Worm (Caenorhabditis elegans) whole organism, mixed stage, embryonic: ENCODE data around the gene W03A5.6.

Experiments used
- M03D4.4 ChIP-seq: sonication (generic microtip); optimal IDR thresholded peaks from 2 replicates; lab custom pipeline; 2017; ENCODE audit warnings: mild to moderate bottlenecking, missing genetic modification characterization, missing compliant biosample characterization
- bed-3 ChIP-seq: fragments of 200-800 bp; sonication (Bioruptor generic); optimal IDR thresholded peaks from 3 replicates; lab custom pipeline; 2018; ENCODE audit warnings: mild to moderate bottlenecking, missing genetic modification characterization, moderate library complexity, missing compliant biosample characterization
- blmp-1 ChIP-seq: fragments of 150-350 bp; optimal IDR thresholded peaks from 2 replicates; lab custom pipeline; 2014; ENCODE audit warnings: missing biosample characterization, missing genetic modification characterization
- ceh-83 ChIP-seq: fragments of 200-800 bp; sonication (Bioruptor generic); optimal IDR thresholded peaks from 2 replicates; lab custom pipeline; 2018; ENCODE audit warnings: mild to moderate bottlenecking, missing genetic modification characterization, missing compliant biosample characterization
- ces-1 ChIP-seq: fragments of 150-350 bp; optimal IDR thresholded peaks from 2 replicates; lab custom pipeline; 2014; ENCODE audit warnings: missing biosample characterization, missing genetic modification reagents, missing genetic modification characterization
- cnd-1 ChIP-seq: fragments of 200-800 bp; sonication (Bioruptor generic); optimal IDR thresholded peaks from 2 replicates; lab custom pipeline; 2018; ENCODE audit warnings: mild to moderate bottlenecking, missing genetic modification characterization, missing compliant biosample characterization
- drap-1 ChIP-seq: fragments of 200-800 bp; sonication (Bioruptor generic); optimal IDR thresholded peaks from 3 replicates; lab custom pipeline; 2018; ENCODE audit warnings: mild to moderate bottlenecking, missing genetic modification characterization, missing compliant biosample characterization
- elt-1 ChIP-seq: sonication (generic microtip); optimal IDR thresholded peaks from 2 replicates; lab custom pipeline; 2017; ENCODE audit warnings: missing genetic modification characterization, mild to moderate bottlenecking, missing compliant biosample characterization, antibody characterized with exemption, moderate library complexity, borderline replicate concordance; ENCODE audit not compliant: insufficient read depth
- elt-3 ChIP-seq: fragments of 150-350 bp; optimal IDR thresholded peaks from 2 replicates; lab custom pipeline; 2014; ENCODE audit warnings: missing biosample characterization, missing genetic modification characterization
- ham-2 ChIP-seq: fragments of 200-800 bp; sonication (Bioruptor generic); optimal IDR thresholded peaks from 2 replicates; lab custom pipeline; 2018; ENCODE audit warnings: mild to moderate bottlenecking, missing genetic modification characterization, missing compliant biosample characterization
- hlh-1 ChIP-seq: fragments of 150-350 bp; optimal IDR thresholded peaks from 2 replicates; lab custom pipeline; 2014; ENCODE audit warnings: missing biosample characterization, missing genetic modification reagents, missing genetic modification characterization
- lin-13 ChIP-seq: fragments of 150-350 bp; optimal IDR thresholded peaks from 2 replicates; lab custom pipeline; 2014; ENCODE audit warnings: missing biosample characterization, missing genetic modification characterization
- lin-32 ChIP-seq: fragments of 200-800 bp; sonication (Bioruptor generic); optimal IDR thresholded peaks from 2 replicates; lab custom pipeline; 2018; ENCODE audit warnings: mild to moderate bottlenecking, missing genetic modification characterization, missing compliant biosample characterization
- lsy-2 ChIP-seq: fragments of 150-350 bp; optimal IDR thresholded peaks from 2 replicates; lab custom pipeline; 2014; ENCODE audit warnings: missing biosample characterization, missing genetic modification characterization
- mep-1 ChIP-seq: fragments of 150-350 bp; optimal IDR thresholded peaks from 2 replicates; lab custom pipeline; 2017; ENCODE audit warnings: missing biosample characterization, missing genetic modification reagents, missing genetic modification characterization, inconsistent platforms
- mls-2 ChIP-seq: sonication (generic microtip); optimal IDR thresholded peaks from 2 replicates; lab custom pipeline; 2016; ENCODE audit warnings: mild to moderate bottlenecking, missing genetic modification characterization, moderate library complexity, missing compliant biosample characterization
- nhr-2 ChIP-seq: fragments of 150-350 bp; optimal IDR thresholded peaks from 2 replicates; lab custom pipeline; 2014; ENCODE audit warnings: missing biosample characterization, missing genetic modification characterization
- nhr-237 ChIP-seq: fragments of 150-350 bp; optimal IDR thresholded peaks from 2 replicates; lab custom pipeline; 2014; ENCODE audit warnings: missing biosample characterization, missing genetic modification characterization
- nhr-28 ChIP-seq: fragments of 150-350 bp; optimal IDR thresholded peaks from 2 replicates; lab custom pipeline; 2014; ENCODE audit warnings: missing biosample characterization, missing genetic modification characterization
- pha-4 ChIP-seq: fragments of 150-350 bp; optimal IDR thresholded peaks from 2 replicates; lab custom pipeline; 2018; ENCODE audit warnings: missing biosample characterization, missing genetic modification reagents, missing genetic modification characterization
- snpc-4 ChIP-seq: fragments of 150-350 bp; optimal IDR thresholded peaks from 2 replicates; lab custom pipeline; 2014; ENCODE audit warnings: missing biosample characterization, missing genetic modification characterization
- sptf-1 ChIP-seq: sonication (generic microtip); optimal IDR thresholded peaks from 2 replicates; lab custom pipeline; 2017; ENCODE audit warnings: mild to moderate bottlenecking, missing genetic modification characterization, moderate library complexity, missing compliant biosample characterization
- unc-120 ChIP-seq: sonication (generic microtip); optimal IDR thresholded peaks from 2 replicates; lab custom pipeline; 2017; ENCODE audit warnings: missing genetic modification characterization, missing compliant biosample characterization; ENCODE audit not compliant: poor library complexity, severe bottlenecking
- unc-39 ChIP-seq: fragments of 150-350 bp; optimal IDR thresholded peaks from 2 replicates; lab custom pipeline; 2014; ENCODE audit warnings: missing biosample characterization, missing genetic modification characterization
- unc-62 ChIP-seq: fragments of 150-350 bp; optimal IDR thresholded peaks from 2 replicates; lab custom pipeline; 2014; ENCODE audit warnings: missing biosample characterization, missing genetic modification reagents, missing genetic modification characterization
- zip-8 ChIP-seq: fragments of 150-350 bp; optimal IDR thresholded peaks from 2 replicates; lab custom pipeline; 2014; ENCODE audit warnings: missing biosample characterization, missing genetic modification characterization
- ztf-11 ChIP-seq: fragments of 150-350 bp; optimal IDR thresholded peaks from 2 replicates; lab custom pipeline; 2014; ENCODE audit warnings: missing biosample characterization, missing genetic modification characterization

W03A5.6 gene

DNA sequence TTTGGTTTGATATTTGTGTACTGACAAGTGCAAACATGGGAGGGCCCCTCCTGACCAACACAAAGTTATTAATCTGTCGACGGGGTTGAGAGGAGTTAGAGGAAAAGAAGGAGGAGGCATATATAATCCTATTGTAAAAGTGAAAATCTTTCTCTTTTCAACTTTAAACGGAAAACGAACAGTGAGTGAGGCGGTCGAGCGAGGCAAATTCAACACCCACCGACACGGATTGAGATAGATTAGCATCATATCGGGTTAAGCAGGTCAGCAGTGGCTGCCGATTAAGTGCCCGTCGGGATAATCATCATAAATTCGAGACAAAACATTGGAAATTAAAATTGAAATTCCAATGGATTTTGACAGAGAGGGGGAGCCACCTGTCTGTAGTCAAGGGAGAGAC, 4.1 kb downstream of the W03A5.6 start:
- TF ChIP-seq drap-1 (GFP tag; lab: Kevin White, UChicago): no peak
- peak; percentile 59 for TF ChIP-seq ham-2 (GFP tag; lab: Kevin White, UChicago)
- TF ChIP-seq nhr-28 (tag; lab: Kevin White, UChicago): no peak

- TF ChIP-seq zip-8 (tag; lab: Kevin White, UChicago) (peak; percentile 39), nhr-28 (tag; lab: Kevin White, UChicago) (no peak)
Observed at ce11 chrIII:5427096-5427495, 13.3 kb downstream of the W03A5.6 start.

ce11 chrIII:5424363-5424762, 16.1 kb downstream of the W03A5.6 start:
- TF ChIP-seq hlh-1 (tag; lab: Kevin White, UChicago): no peak
- TF ChIP-seq nhr-2: peak; percentile 58

DNA sequence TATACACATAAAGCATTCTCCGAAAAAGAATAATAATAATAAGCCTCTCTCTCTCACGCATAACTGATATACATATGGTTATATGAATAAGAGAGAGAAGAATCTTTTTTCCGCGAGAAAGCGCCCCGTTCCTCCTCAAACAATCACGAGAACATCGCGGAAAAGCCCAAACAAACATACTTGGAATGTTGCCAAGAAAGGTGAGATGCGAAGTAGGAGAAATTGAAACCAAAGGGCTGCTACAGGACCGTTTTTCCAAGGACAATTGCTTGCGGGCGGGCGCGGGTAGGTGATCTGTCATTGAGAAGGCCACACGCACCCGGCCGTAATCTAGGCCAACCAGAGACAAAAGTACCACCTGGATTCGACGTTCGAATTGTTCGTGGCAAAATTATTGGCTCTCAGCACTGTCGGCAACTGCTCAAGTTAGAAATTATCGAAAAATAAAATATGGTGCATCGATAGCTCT, 16.7 kb downstream of the W03A5.6 start, which contains the start of gene dnj-24:
dnj-24 (minus strand) TSS at position 419 of the 469 bp plus-strand sequence.
- TF ChIP-seq sptf-1 (tag; lab: Kevin White, UChicago) (no peak), ces-1 (no peak), mls-2 (tag; lab: Kevin White, UChicago) (no peak), nhr-237 (no peak), ham-2 (GFP tag; lab: Kevin White, UChicago) (peak; percentile 50)

- TF ChIP-seq mep-1 (no peak), lin-32 (GFP tag; lab: Kevin White, UChicago) (no peak), unc-120 (tag; lab: Kevin White, UChicago) (no peak), M03D4.4 (no peak), lsy-2 (tag; lab: Kevin White, UChicago) (no peak), sptf-1 (tag; lab: Kevin White, UChicago) (no peak), ztf-11 (tag; lab: Kevin White, UChicago) (no peak), ceh-83 (GFP tag; lab: Kevin White, UChicago) (no peak), hlh-1 (tag; lab: Kevin White, UChicago) (no peak), pha-4 (no peak), ces-1 (peak; percentile 22), nhr-28 (tag; lab: Kevin White, UChicago) (no peak), lin-13 (tag; lab: Kevin White, UChicago) (no peak), blmp-1 (tag; lab: Kevin White, UChicago) (peak; percentile 93), nhr-2 (no peak), elt-3 (no peak), cnd-1 (tag; lab: Kevin White, UChicago) (no peak), unc-39 (tag; lab: Kevin White, UChicago) (no peak), drap-1 (GFP tag; lab: Kevin White, UChicago) (no peak), elt-1 (tag; lab: Kevin White, UChicago) (peak; percentile 60), mls-2 (tag; lab: Kevin White, UChicago) (no peak), zip-8 (tag; lab: Kevin White, UChicago) (no peak)
- TF ChIP-seq, all 35 proteins: peak for 3
Observed at ce11 chrIII:5422561-5423103, 17.8 kb downstream of the W03A5.6 start.

ce11 chrIII:5421406-5421805, 19.0 kb downstream of the W03A5.6 start:
- TF ChIP-seq hlh-1 (tag; lab: Kevin White, UChicago) (peak; percentile 6), blmp-1 (tag; lab: Kevin White, UChicago) (peak; percentile 43), unc-62 (GFP tag; lab: Kevin White, UChicago) (peak; percentile 2), bed-3 (GFP tag; lab: Kevin White, UChicago) (no peak), snpc-4 (tag; lab: Kevin White, UChicago) (no peak), unc-120 (tag; lab: Kevin White, UChicago) (peak; percentile 43), lsy-2 (tag; lab: Kevin White, UChicago) (no peak), M03D4.4 (no peak), lin-32 (GFP tag; lab: Kevin White, UChicago) (no peak)
